Fruit fly (Drosophila melanogaster) whole organism, embryonic: ENCODE results near the gene CG1943.
A peak's percentile ranks its signal among the peaks of the same experiment; 100 is the strongest.

ENCODE experiments used
- Adf1 ChIP-seq: fragments of 200-800 bp; sonication (Bioruptor generic); IDR thresholded peaks from 2 replicates; pipeline ENCODE4 v1.3.6; 2022; ENCODE audit warnings: missing biosample characterization, missing genetic modification characterization
- CG10209 ChIP-seq: fragments of 200-800 bp; sonication (Bioruptor generic); optimal IDR thresholded peaks from 3 replicates; lab custom pipeline; 2017; ENCODE audit warnings: missing biosample characterization, mild to moderate bottlenecking, missing genetic modification characterization, missing genetic modification reagents
- CG1024 ChIP-seq: fragments of 200-800 bp; sonication (Bioruptor generic); IDR thresholded peaks from 2 replicates; pipeline ENCODE4 v1.3.6; 2022; ENCODE audit warnings: missing biosample characterization, missing genetic modification characterization
- CG10366 ChIP-seq: fragments of 200-800 bp; sonication (Bioruptor generic); IDR thresholded peaks from 2 replicates; pipeline ENCODE4 v1.3.6; 2022; ENCODE audit warnings: missing biosample characterization, missing genetic modification characterization
- CG10543 ChIP-seq: fragments of 200-800 bp; sonication (Bioruptor generic); optimal IDR thresholded peaks from 3 replicates; lab custom pipeline; 2017; ENCODE audit warnings: missing biosample characterization, mild to moderate bottlenecking, missing genetic modification characterization, moderate library complexity
- CG10565 ChIP-seq: fragments of 200-800 bp; sonication (Bioruptor generic); optimal IDR thresholded peaks from 3 replicates; lab custom pipeline; 2016; ENCODE audit warnings: missing biosample characterization, mild to moderate bottlenecking, missing genetic modification characterization
- CG12236 ChIP-seq: fragments of 200-800 bp; sonication (Bioruptor generic); optimal IDR thresholded peaks from 2 replicates; lab custom pipeline; 2016; ENCODE audit warnings: missing biosample characterization, missing genetic modification characterization
- CG13775 ChIP-seq: fragments of 200-800 bp; sonication (Bioruptor generic); optimal IDR thresholded peaks from 3 replicates; lab custom pipeline; 2017; ENCODE audit warnings: missing biosample characterization, mild to moderate bottlenecking, missing genetic modification characterization
- CG15514 ChIP-seq: fragments of 200-800 bp; sonication (Bioruptor generic); optimal IDR thresholded peaks from 3 replicates; lab custom pipeline; 2017; ENCODE audit warnings: missing biosample characterization, missing genetic modification characterization, mild to moderate bottlenecking, moderate library complexity, missing genetic modification reagents
- CG1647 ChIP-seq: fragments of 200-800 bp; sonication (Bioruptor generic); optimal IDR thresholded peaks from 3 replicates; lab custom pipeline; 2016; ENCODE audit warnings: missing biosample characterization, missing genetic modification characterization
- CG18011 ChIP-seq: fragments of 200-800 bp; sonication (Bioruptor generic); optimal IDR thresholded peaks from 2 replicates; lab custom pipeline; 2017; ENCODE audit warnings: missing biosample characterization, missing genetic modification characterization, mild to moderate bottlenecking, moderate library complexity, missing genotype
- CG18262 ChIP-seq: fragments of 200-800 bp; optimal IDR thresholded peaks from 3 replicates; lab custom pipeline; 2019; ENCODE audit warnings: missing biosample characterization, mild to moderate bottlenecking, missing genetic modification characterization, moderate library complexity
- CG2129 ChIP-seq: fragments of 200-800 bp; sonication (Bioruptor generic); IDR thresholded peaks from 2 replicates; pipeline ENCODE4 v1.3.6; 2022; ENCODE audit warnings: missing biosample characterization, missing genetic modification characterization; ENCODE audit not compliant: partially characterized antibody
- CG30020 ChIP-seq: fragments of 200-800 bp; optimal IDR thresholded peaks from 2 replicates; lab custom pipeline; 2019; ENCODE audit warnings: missing biosample characterization, mild to moderate bottlenecking, missing genetic modification characterization, moderate library complexity
- CG33213 ChIP-seq: fragments of 200-800 bp; sonication (Bioruptor generic); optimal IDR thresholded peaks from 3 replicates; lab custom pipeline; 2016; ENCODE audit warnings: missing biosample characterization, missing genetic modification characterization
- CG43689 ChIP-seq: fragments of 200-800 bp; sonication (Bioruptor generic); IDR thresholded peaks from 2 replicates; pipeline ENCODE4 v1.3.6; 2022; ENCODE audit warnings: missing biosample characterization, missing genetic modification characterization
- CG4404 ChIP-seq: fragments of 200-800 bp; sonication (Bioruptor generic); IDR thresholded peaks from 2 replicates; pipeline ENCODE4 v1.3.6; 2022; ENCODE audit warnings: missing biosample characterization, missing genetic modification characterization
- CG5245 ChIP-seq: fragments of 200-800 bp; sonication (Bioruptor generic); optimal IDR thresholded peaks from 3 replicates; lab custom pipeline; 2016; ENCODE audit warnings: missing biosample characterization, missing genetic modification characterization
- CG6765 ChIP-seq: fragments of 200-800 bp; sonication (Bioruptor generic); optimal IDR thresholded peaks from 3 replicates; lab custom pipeline; 2017; ENCODE audit warnings: missing biosample characterization, mild to moderate bottlenecking, missing genetic modification characterization
- CG6854 ChIP-seq: fragments of 200-800 bp; sonication (Bioruptor generic); optimal IDR thresholded peaks from 3 replicates; lab custom pipeline; 2017; ENCODE audit warnings: missing biosample characterization, mild to moderate bottlenecking, missing genetic modification characterization
- CG8924 ChIP-seq: fragments of 200-800 bp; optimal IDR thresholded peaks from 3 replicates; lab custom pipeline; 2019; ENCODE audit warnings: missing biosample characterization, mild to moderate bottlenecking, missing genetic modification characterization, moderate library complexity
- CG8944 ChIP-seq: fragments of 200-800 bp; sonication (Bioruptor generic); optimal IDR thresholded peaks from 3 replicates; lab custom pipeline; 2016; ENCODE audit warnings: missing biosample characterization, missing genetic modification characterization
- CTCF ChIP-seq: fragments of 200-800 bp; sonication (Bioruptor generic); optimal IDR thresholded peaks from 2 replicates; lab custom pipeline; 2017; ENCODE audit warnings: missing biosample characterization, mild to moderate bottlenecking, missing genetic modification characterization, moderate library complexity
- Dip3 ChIP-seq: fragments of 200-800 bp; sonication (Bioruptor generic); optimal IDR thresholded peaks from 3 replicates; lab custom pipeline; 2016; ENCODE audit warnings: missing biosample characterization, missing genetic modification characterization
- H15 ChIP-seq: fragments of 200-800 bp; sonication (Bioruptor generic); IDR thresholded peaks from 3 replicates; pipeline ENCODE4 v1.3.6; 2022; ENCODE audit warnings: missing biosample characterization, missing genetic modification characterization
- HLH54F ChIP-seq: fragments of 200-800 bp; sonication (Bioruptor generic); optimal IDR thresholded peaks from 3 replicates; lab custom pipeline; 2016; ENCODE audit warnings: missing biosample characterization, missing genetic modification characterization
- Hr3 ChIP-seq: fragments of 200-800 bp; sonication (Bioruptor generic); optimal IDR thresholded peaks from 3 replicates; lab custom pipeline; 2016; ENCODE audit warnings: missing biosample characterization, missing genetic modification characterization
- Hr78 ChIP-seq, 2 experiments: fragments of 200-800 bp in 1 of 2; fragments of >200 bp in 1 of 2; sonication (Bioruptor generic) in 1 of 2; optimal IDR thresholded peaks; 2 replicates each; lab custom pipeline; 2017 to 2019; ENCODE audit warnings: missing biosample characterization in 2 of 2, missing genetic modification characterization in 2 of 2, mild to moderate bottlenecking in 1 of 2, moderate library complexity in 1 of 2
- Med ChIP-seq: fragments of 200-800 bp; sonication (Bioruptor generic); peaks from one replicate; lab custom pipeline; 2016; ENCODE audit warnings: missing biosample characterization, missing genetic modification characterization, mild to moderate bottlenecking, inconsistent platforms, moderate library complexity
- Myb ChIP-seq: fragments of 200-800 bp; sonication (Bioruptor generic); optimal IDR thresholded peaks from 2 replicates; lab custom pipeline; 2016; ENCODE audit warnings: missing biosample characterization, missing genetic modification characterization
- NFAT ChIP-seq: fragments of 200-800 bp; sonication (Bioruptor generic); IDR thresholded peaks from 2 replicates; pipeline ENCODE4 v1.3.6; 2022; ENCODE audit warnings: missing biosample characterization, missing genetic modification characterization
- Nf-YC ChIP-seq: fragments of 200-800 bp; optimal IDR thresholded peaks from 3 replicates; lab custom pipeline; 2019; ENCODE audit warnings: missing biosample characterization, mild to moderate bottlenecking, missing genetic modification characterization, moderate library complexity
- Opbp ChIP-seq: fragments of 200-800 bp; sonication (Bioruptor generic); IDR thresholded peaks from 3 replicates; pipeline ENCODE4 v1.3.6; 2022; ENCODE audit warnings: missing biosample characterization, missing genetic modification characterization; ENCODE audit not compliant: partially characterized antibody
- Side ChIP-seq: fragments of 200-800 bp; sonication (Bioruptor generic); optimal IDR thresholded peaks from 2 replicates; lab custom pipeline; 2016; ENCODE audit warnings: missing biosample characterization, missing genetic modification characterization
- Six4 ChIP-seq: fragments of 200-800 bp; sonication (Bioruptor generic); optimal IDR thresholded peaks from 2 replicates; lab custom pipeline; 2016; ENCODE audit warnings: missing biosample characterization, missing genetic modification characterization
- ara ChIP-seq: fragments of 200-800 bp; sonication (Bioruptor generic); IDR thresholded peaks from 2 replicates; pipeline ENCODE4 v1.3.6; 2022; ENCODE audit warnings: missing biosample characterization, missing genetic modification characterization
- corto ChIP-seq: fragments of 200-800 bp; sonication (Bioruptor generic); optimal IDR thresholded peaks from 2 replicates; lab custom pipeline; 2016; ENCODE audit warnings: missing biosample characterization, mild to moderate bottlenecking, missing genetic modification characterization, moderate library complexity
- crp ChIP-seq, 2 experiments: fragments of 200-800 bp; sonication (Bioruptor generic); optimal IDR thresholded peaks; 2 replicates in 1 of 2; 3 replicates in 1 of 2; lab custom pipeline; 2017; ENCODE audit warnings: missing biosample characterization in 2 of 2, missing genetic modification characterization in 2 of 2, mild to moderate bottlenecking in 1 of 2, moderate library complexity in 1 of 2
- knrl ChIP-seq: fragments of 200-800 bp; sonication (Bioruptor generic); IDR thresholded peaks from 3 replicates; pipeline ENCODE4 v1.3.6; 2022; ENCODE audit warnings: missing biosample characterization, missing genetic modification characterization; ENCODE audit not compliant: partially characterized antibody
- lab ChIP-seq: fragments of 200-800 bp; sonication (Bioruptor generic); optimal IDR thresholded peaks from 3 replicates; lab custom pipeline; 2017; ENCODE audit warnings: missing biosample characterization, missing genetic modification characterization, mild to moderate bottlenecking, moderate library complexity, missing genetic modification reagents
- lilli ChIP-seq: fragments of 200-800 bp; sonication (Bioruptor generic); optimal IDR thresholded peaks from 3 replicates; lab custom pipeline; 2016; ENCODE audit warnings: missing biosample characterization, missing genetic modification characterization
- oc ChIP-seq: fragments of 200-800 bp; sonication (Bioruptor generic); optimal IDR thresholded peaks from 2 replicates; lab custom pipeline; 2018; ENCODE audit warnings: missing biosample characterization, mild to moderate bottlenecking, missing genetic modification characterization, moderate library complexity
- pum ChIP-seq: fragments of 200-800 bp; sonication (Bioruptor generic); optimal IDR thresholded peaks from 2 replicates; lab custom pipeline; 2016; ENCODE audit warnings: missing biosample characterization, missing genetic modification characterization
- repo ChIP-seq: fragments of 200-800 bp; sonication (Bioruptor generic); optimal IDR thresholded peaks from 2 replicates; lab custom pipeline; 2016; ENCODE audit warnings: missing biosample characterization, missing genetic modification characterization
- sima ChIP-seq: fragments of 200-800 bp; sonication (Bioruptor generic); optimal IDR thresholded peaks from 2 replicates; lab custom pipeline; 2016; ENCODE audit warnings: missing biosample characterization, missing genetic modification characterization
- sob ChIP-seq: fragments of 200-800 bp; sonication (Bioruptor generic); IDR thresholded peaks from 2 replicates; pipeline ENCODE4 v1.3.6; 2022; ENCODE audit warnings: missing biosample characterization, missing genetic modification characterization
- tap ChIP-seq: fragments of 200-800 bp; optimal IDR thresholded peaks from 3 replicates; lab custom pipeline; 2019; ENCODE audit warnings: missing biosample characterization, mild to moderate bottlenecking, missing genetic modification characterization, moderate library complexity
- trh ChIP-seq: fragments of 200-800 bp; sonication (Bioruptor generic); optimal IDR thresholded peaks from 2 replicates; lab custom pipeline; 2016; ENCODE audit warnings: missing biosample characterization, missing genetic modification characterization
- unpg ChIP-seq: fragments of 200-800 bp; sonication (Bioruptor generic); optimal IDR thresholded peaks from 3 replicates; lab custom pipeline; 2018; ENCODE audit warnings: missing biosample characterization, mild to moderate bottlenecking, missing genetic modification characterization, moderate library complexity
- vnd ChIP-seq: fragments of 200-800 bp; sonication (Bioruptor generic); IDR thresholded peaks from 3 replicates; pipeline ENCODE4 v1.3.6; 2022; ENCODE audit warnings: missing biosample characterization, missing genetic modification characterization; ENCODE audit not compliant: partially characterized antibody

The CG1943 gene

dm6 chr3R:7074297-7075114, at the start of gene CG1943, which contains the start of gene Ufl1 (continued):
- TF ChIP-seq CG10565 (no peak), CG8924 (tag; lab: Kevin White, UChicago) (no peak), Opbp (GFP tag; lab: Robert Waterston, UW) (no peak), lab (GFP tag; lab: Kevin White, UChicago) (peak; percentile 7), corto (GFP tag; lab: Kevin White, UChicago) (no peak), HLH54F (GFP tag; lab: Kevin White, UChicago) (no peak), Hr78 (GFP tag; optimal IDR thresholded peaks at IDR 0.05; lab: Kevin White, UChicago) (no peak), CG30020 (tag; lab: Kevin White, UChicago) (peak; percentile 2), CG6854 (peak; percentile 38), CG1647 (GFP tag; lab: Kevin White, UChicago) (no peak), CG5245 (no peak), CG4404 (GFP tag; lab: Robert Waterston, UW) (no peak), H15 (GFP tag; lab: Robert Waterston, UW) (no peak), CG15514 (GFP tag; lab: Kevin White, UChicago) (peak; percentile 49), CG10209 (GFP tag; lab: Kevin White, UChicago) (no peak), crp (GFP tag; optimal IDR thresholded peaks at IDR 0.05; lab: Kevin White, UChicago) (no peak), CG1024 (GFP tag; lab: Robert Waterston, UW) (no peak), CG2129 (GFP tag; lab: Robert Waterston, UW) (no peak), sima (GFP tag; lab: Kevin White, UChicago) (no peak), CG18262 (tag; lab: Kevin White, UChicago) (no peak), Hr3 (GFP tag; lab: Kevin White, UChicago) (no peak), Six4 (GFP tag; lab: Kevin White, UChicago) (no peak), oc (tag; lab: Kevin White, UChicago) (no peak), lilli (GFP tag; lab: Kevin White, UChicago) (no peak), CG8944 (GFP tag; lab: Kevin White, UChicago) (no peak), CG12236 (GFP tag; lab: Kevin White, UChicago) (no peak), CG10543 (GFP tag; lab: Kevin White, UChicago) (no peak), ara (GFP tag; lab: Robert Waterston, UW) (no peak), CG33213 (peak; percentile 36), Dip3 (GFP tag; lab: Kevin White, UChicago) (no peak), CG43689 (GFP tag; lab: Robert Waterston, UW) (no peak), CG6765 (no peak), vnd (no peak), Myb (GFP tag; lab: Kevin White, UChicago) (peak; percentile 96), Side (GFP tag; lab: Kevin White, UChicago) (no peak), CTCF (GFP tag; lab: Kevin White, UChicago) (peak; percentile 96), Nf-YC (tag; lab: Kevin White, UChicago) (peak; percentile 12), Med (GFP tag; lab: Kevin White, UChicago) (peak; percentile 61), sob (no peak), Adf1 (no peak), pum (GFP tag; lab: Kevin White, UChicago) (no peak), tap (no peak), CG10366 (GFP tag; lab: Robert Waterston, UW) (no peak), NFAT (GFP tag; lab: Robert Waterston, UW) (no peak), knrl (GFP tag; lab: Robert Waterston, UW) (no peak), CG18011 (GFP tag; lab: Kevin White, UChicago) (no peak), repo (no peak), unpg (GFP tag; lab: Kevin White, UChicago) (no peak), trh (GFP tag; lab: Kevin White, UChicago) (no peak), CG13775 (GFP tag; lab: Kevin White, UChicago) (no peak)
